Worm (Caenorhabditis elegans) whole organism, L2 larva: ENCODE data around the gene ltah-1.2.

Experiments
- Y55F3AM.14 ChIP-seq: fragments of 200-800 bp; sonication (Bioruptor generic); optimal IDR thresholded peaks from 2 replicates; lab custom pipeline; 2018; ENCODE audit warnings: mild to moderate bottlenecking, missing genetic modification characterization, missing compliant biosample characterization
- aly-2 ChIP-seq: fragments of 150-350 bp; optimal IDR thresholded peaks from 2 replicates; lab custom pipeline; 2014; ENCODE audit warnings: missing biosample characterization, missing genetic modification characterization
- crh-2 ChIP-seq: sonication (generic microtip); optimal IDR thresholded peaks from 2 replicates; lab custom pipeline; 2017; ENCODE audit warnings: missing biosample characterization, missing genetic modification characterization
- lin-13 ChIP-seq: fragments of 150-350 bp; optimal IDR thresholded peaks from 2 replicates; lab custom pipeline; 2014; ENCODE audit warnings: missing biosample characterization, missing genetic modification reagents, missing genetic modification characterization
- nhr-10 ChIP-seq: sonication (generic microtip); optimal IDR thresholded peaks from 2 replicates; lab custom pipeline; 2017; ENCODE audit warnings: missing biosample characterization, missing genetic modification characterization
- nhr-12 ChIP-seq: fragments of 150-350 bp; optimal IDR thresholded peaks from 2 replicates; lab custom pipeline; 2014; ENCODE audit warnings: missing biosample characterization, missing genetic modification characterization
- nhr-237 ChIP-seq: fragments of 150-350 bp; optimal IDR thresholded peaks from 2 replicates; lab custom pipeline; 2014; ENCODE audit warnings: missing biosample characterization, missing genetic modification characterization
- nhr-77 ChIP-seq: fragments of 150-350 bp; optimal IDR thresholded peaks from 2 replicates; lab custom pipeline; 2014; ENCODE audit warnings: missing biosample characterization, missing genetic modification characterization
- snpc-4 ChIP-seq: fragments of 150-350 bp; optimal IDR thresholded peaks from 2 replicates; lab custom pipeline; 2014; ENCODE audit warnings: missing biosample characterization, missing genetic modification characterization
- unc-39 ChIP-seq: fragments of 150-350 bp; optimal IDR thresholded peaks from 2 replicates; lab custom pipeline; 2014; ENCODE audit warnings: missing biosample characterization, missing genetic modification characterization
- unc-62 ChIP-seq: fragments of 150-350 bp; optimal IDR thresholded peaks from 2 replicates; lab custom pipeline; 2014; ENCODE audit warnings: missing biosample characterization, missing genetic modification reagents, missing genetic modification characterization

DNA sequence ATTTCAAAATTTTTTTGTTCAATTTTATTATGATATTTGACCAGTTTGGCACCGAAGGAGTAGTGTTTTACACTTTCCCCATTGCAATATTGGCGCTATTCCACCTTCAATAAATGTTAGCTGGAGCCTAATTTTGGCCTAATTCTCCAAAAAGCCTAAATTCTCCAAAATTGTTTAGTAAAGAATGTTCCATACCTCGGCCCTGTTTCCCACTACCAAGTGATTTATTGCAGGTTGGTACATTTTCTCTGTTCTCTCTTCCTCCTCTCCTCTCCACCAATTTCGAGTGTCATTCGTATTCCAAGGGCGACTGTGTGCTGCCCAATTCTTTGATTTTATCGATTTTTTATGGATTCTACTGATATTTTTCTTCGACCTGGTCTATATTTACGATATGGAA is 34.7 kb downstream of the ltah-1.2 start, which contains the start of gene Y37E11B.2:
- TF ChIP-seq aly-2 (tag; lab: Kevin White, UChicago) (no peak), nhr-12 (tag; lab: Kevin White, UChicago) (no peak), unc-39 (tag; lab: Kevin White, UChicago) (no peak), nhr-77 (no peak), lin-13 (no peak), snpc-4 (tag; lab: Kevin White, UChicago) (no peak), crh-2 (tag; lab: Kevin White, UChicago) (no peak), Y55F3AM.14 (no peak), nhr-237 (tag; lab: Kevin White, UChicago) (no peak), unc-62 (no peak), nhr-10 (tag; lab: Kevin White, UChicago) (no peak)
